Worm (Caenorhabditis elegans) whole organism, mixed stage, embryonic: Measurements from ENCODE around the gene srh-211.
"Not testable (repeated sequence)": the region's sequence is repeated elsewhere in the genome, so short reads cannot be mapped to it uniquely, and the experiment has no call there.

Experiments used
- nhr-237 ChIP-seq: fragments of 150-350 bp; optimal IDR thresholded peaks from 2 replicates; lab custom pipeline; 2014; ENCODE audit warnings: missing biosample characterization, missing genetic modification characterization
- nhr-76 ChIP-seq: sonication (generic microtip); optimal IDR thresholded peaks from 2 replicates; lab custom pipeline; 2017; ENCODE audit warnings: missing biosample characterization, missing genetic modification characterization
- unc-62 ChIP-seq: fragments of 150-350 bp; optimal IDR thresholded peaks from 2 replicates; lab custom pipeline; 2014; ENCODE audit warnings: missing biosample characterization, missing genetic modification reagents, missing genetic modification characterization

DNA sequence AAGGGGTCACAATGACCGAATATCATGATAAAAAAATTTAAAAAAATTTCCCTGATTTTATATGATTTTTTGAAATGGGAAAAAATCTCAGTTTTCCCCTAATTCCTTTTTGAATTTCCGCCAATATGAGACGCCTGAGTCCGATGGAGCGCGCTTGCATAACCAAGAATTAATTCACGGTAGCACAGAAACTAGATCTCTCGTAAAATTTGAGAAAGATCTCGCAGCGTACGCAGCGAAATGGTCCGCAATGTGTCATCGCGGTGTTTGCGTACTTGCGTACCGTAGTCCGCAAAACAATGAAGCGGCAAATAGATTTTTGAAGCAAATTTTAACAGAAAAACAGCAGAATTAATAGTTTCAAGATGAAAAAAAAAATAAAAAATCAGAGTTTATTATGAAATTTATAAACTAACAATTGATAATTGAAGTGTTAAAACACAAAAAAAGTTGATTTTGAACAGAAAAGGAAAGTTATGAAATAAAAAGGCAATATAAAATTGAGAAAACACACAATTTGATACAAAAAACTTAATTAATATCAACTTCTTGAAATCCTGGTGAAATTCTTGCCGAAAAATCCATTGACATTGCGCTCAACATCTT lies 17.5 kb downstream of the srh-211 start:
- not testable (repeated sequence) for TF ChIP-seq nhr-237 (tag; lab: Kevin White, UChicago); nhr-76; unc-62
